Fruit fly (Drosophila melanogaster): Measurements from ENCODE around the gene RIOK1.

The RIOK1 gene

DNA sequence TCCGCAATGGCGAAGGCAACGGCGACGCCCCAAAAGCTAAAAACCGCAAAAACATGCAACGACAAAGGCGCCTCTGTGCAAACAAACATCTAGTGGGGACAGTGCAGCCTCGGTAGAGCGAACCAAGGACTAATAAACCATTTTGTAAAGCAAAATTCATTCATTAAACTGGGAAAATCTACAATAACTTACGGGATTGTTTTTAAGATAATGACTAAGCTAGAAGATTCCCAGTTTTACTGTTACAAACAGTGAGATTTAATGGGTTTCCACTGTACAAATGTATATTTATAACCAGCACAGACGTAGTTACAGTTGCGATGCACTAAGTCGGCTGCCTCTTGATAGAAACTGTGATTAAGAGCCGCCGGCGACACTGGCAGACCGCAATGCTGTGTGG lies 7.9 kb upstream of the RIOK1 start (continued):
- no peak for TF ChIP-seq salm (tag; optimal IDR thresholded peaks at IDR 0.05)
- TF ChIP-seq ash1 (GFP tag; optimal IDR thresholded peaks at IDR 0.05) = no peak
- no peak for TF ChIP-seq CG1233 (GFP tag; optimal IDR thresholded peaks at IDR 0.05)
- TF ChIP-seq bigmax (GFP tag; optimal IDR thresholded peaks at IDR 0.05) = no peak
- TF ChIP-seq CG16815 (GFP tag; optimal IDR thresholded peaks at IDR 0.05) = no peak
- TF ChIP-seq CG6689 (GFP tag; IDR thresholded peaks at IDR 0.05) = no peak
- no peak for TF ChIP-seq CG7372 (GFP tag; IDR thresholded peaks at IDR 0.05)
- no peak for TF ChIP-seq Hey (tag; optimal IDR thresholded peaks at IDR 0.05)
- no peak for TF ChIP-seq ems (GFP tag; optimal IDR thresholded peaks at IDR 0.05)
- no peak for TF ChIP-seq sc (optimal IDR thresholded peaks at IDR 0.05)
- no peak for TF ChIP-seq sc (GFP tag; optimal IDR thresholded peaks at IDR 0.05)
- no peak for TF ChIP-seq Lhr (GFP tag; optimal IDR thresholded peaks at IDR 0.05)

DNA sequence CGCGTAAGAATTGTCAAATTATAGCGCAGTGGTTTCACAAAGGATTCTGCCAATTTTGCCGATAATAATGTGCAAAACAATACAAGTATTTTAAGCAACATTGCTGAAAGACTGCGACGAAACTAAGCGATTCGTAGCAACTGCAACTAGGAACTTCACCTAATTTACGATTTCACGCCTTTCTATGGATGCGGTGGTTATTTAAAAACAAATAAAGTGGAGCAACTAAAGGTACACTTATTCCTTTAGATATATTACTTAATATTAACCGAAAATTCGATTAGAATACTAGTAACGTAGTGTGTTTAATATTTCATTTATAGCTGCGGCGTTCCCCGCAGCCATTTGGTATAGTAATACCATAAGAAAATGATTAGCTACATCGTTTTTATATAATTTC lies 2.3 kb downstream of the RIOK1 start, which contains the start of gene CG6071:
Gene CG6071, minus strand, starts transcription at position 101 of the 400 bp plus-strand sequence.
- no peak for TF ChIP-seq sens (GFP tag)
- no peak for TF ChIP-seq sqz (GFP tag; optimal IDR thresholded peaks at IDR 0.05)
- no peak for TF ChIP-seq dpn (GFP tag; optimal IDR thresholded peaks at IDR 0.05)
- TF ChIP-seq CG34422 (GFP tag; IDR thresholded peaks at IDR 0.05) = no peak
- no peak for TF ChIP-seq vfl (GFP tag; optimal IDR thresholded peaks at IDR 0.05)
- TF ChIP-seq CG1647 (GFP tag; optimal IDR thresholded peaks at IDR 0.05) = no peak
- TF ChIP-seq CkIIα-i1 (GFP tag; IDR thresholded peaks at IDR 0.05) = no peak
- TF ChIP-seq Ada2b (GFP tag; IDR thresholded peaks at IDR 0.05) = no peak
- TF ChIP-seq CG11560 (tag; IDR thresholded peaks at IDR 0.05) = no peak
- TF ChIP-seq phol (tag; optimal IDR thresholded peaks at IDR 0.05) = no peak
- TF ChIP-seq org-1 (GFP tag; optimal IDR thresholded peaks at IDR 0.05) = no peak
- TF ChIP-seq Meics (GFP tag; optimal IDR thresholded peaks at IDR 0.05) = no peak
- TF ChIP-seq ato (GFP tag; IDR thresholded peaks at IDR 0.05; ENCODE audit: partially characterized antibody) = no peak
- TF ChIP-seq CG11398 (GFP tag; optimal IDR thresholded peaks at IDR 0.05) = no peak
- no peak for TF ChIP-seq sisA (GFP tag; IDR thresholded peaks at IDR 0.05)
- TF ChIP-seq Ravus (GFP tag; IDR thresholded peaks at IDR 0.05) = no peak
- TF ChIP-seq vnd (GFP tag; IDR thresholded peaks at IDR 0.05; ENCODE audit: partially characterized antibody) = no peak
- no peak for TF ChIP-seq esg (GFP tag; conservative IDR thresholded peaks at IDR 0.05)
- no peak for TF ChIP-seq CG12236 (GFP tag; optimal IDR thresholded peaks at IDR 0.05)

DNA sequence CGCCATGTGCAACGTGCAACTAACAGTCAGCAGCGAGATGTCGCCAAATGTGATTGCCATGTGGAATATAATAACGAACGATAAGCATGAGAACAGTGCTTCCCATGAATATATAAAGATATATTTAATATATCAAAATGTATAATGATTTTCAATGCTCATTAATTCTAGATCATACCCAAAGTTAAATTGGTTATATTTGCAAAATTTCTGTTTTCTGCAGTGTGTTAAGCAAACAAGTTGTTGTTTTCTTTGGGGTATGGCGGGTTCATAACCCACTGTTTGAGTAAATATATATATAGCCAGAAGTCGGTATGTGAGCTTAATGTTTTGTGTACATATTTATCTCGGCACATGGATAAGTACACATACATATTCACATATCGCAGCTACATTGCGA lies 11.4 kb downstream of the RIOK1 start:
- peak; percentile 3 for TF ChIP-seq CG15514 (GFP tag; optimal IDR thresholded peaks at IDR 0.05)
- TF ChIP-seq Awh (GFP tag; IDR thresholded peaks at IDR 0.05) = 0 out of 2 replicates have a peak, but pooled peaks have one; percentile 20
- TF ChIP-seq CG32772 (GFP tag; IDR thresholded peaks at IDR 0.05) = no peak
- peak; percentile 31 for TF ChIP-seq CG5180 (GFP tag; optimal IDR thresholded peaks at IDR 0.05)
- no peak for TF ChIP-seq dpn (GFP tag; optimal IDR thresholded peaks at IDR 0.05)
- TF ChIP-seq CG2129 (GFP tag; IDR thresholded peaks at IDR 0.05; ENCODE audit: partially characterized antibody) = no peak
- peak; percentile 16 for TF ChIP-seq CG7987 (GFP tag; optimal IDR thresholded peaks at IDR 0.05)
- TF ChIP-seq hkb (optimal IDR thresholded peaks at IDR 0.05) = no peak
- peak; percentile 52 for TF ChIP-seq hkb (GFP tag; IDR thresholded peaks at IDR 0.05)
- TF ChIP-seq CG1233 (GFP tag; optimal IDR thresholded peaks at IDR 0.05) = no peak
- peak; percentile 22 for TF ChIP-seq fd64A (GFP tag; optimal IDR thresholded peaks at IDR 0.05)
- no peak for TF ChIP-seq tx (GFP tag; optimal IDR thresholded peaks at IDR 0.05)
- TF ChIP-seq vnd (GFP tag; IDR thresholded peaks at IDR 0.05; ENCODE audit: partially characterized antibody) = no peak
- TF ChIP-seq CG4328 (GFP tag; optimal IDR thresholded peaks at IDR 0.05) = no peak
- peak; percentile 38 for TF ChIP-seq tap (tag; optimal IDR thresholded peaks at IDR 0.05)
- TF ChIP-seq ci (GFP tag; IDR thresholded peaks at IDR 0.05) = 0 out of 3 replicates have a peak, but pooled peaks have one; percentile 38
- TF ChIP-seq Drgx (GFP tag; IDR thresholded peaks at IDR 0.05) = peak; percentile 72
- no peak for TF ChIP-seq Dad (GFP tag; optimal IDR thresholded peaks at IDR 0.05)
- TF ChIP-seq CG17359 (tag; optimal IDR thresholded peaks at IDR 0.05) = peak; percentile 50
- TF ChIP-seq pan (optimal IDR thresholded peaks at IDR 0.05) = no peak
- peak in 1 of 2 experiments; percentile 25 for TF ChIP-seq pan (GFP tag; optimal IDR thresholded peaks at IDR 0.05 in 1 of 2, IDR thresholded peaks at IDR 0.05 in 1 of 2)
- TF ChIP-seq ATbp (GFP tag; optimal IDR thresholded peaks at IDR 0.05) = peak; percentile 30
- peak; percentile 63 for TF ChIP-seq Med (GFP tag)
